Fruit fly (Drosophila melanogaster): ENCODE measurements around the gene SNF4Agamma.

SNF4Agamma gene

DNA sequence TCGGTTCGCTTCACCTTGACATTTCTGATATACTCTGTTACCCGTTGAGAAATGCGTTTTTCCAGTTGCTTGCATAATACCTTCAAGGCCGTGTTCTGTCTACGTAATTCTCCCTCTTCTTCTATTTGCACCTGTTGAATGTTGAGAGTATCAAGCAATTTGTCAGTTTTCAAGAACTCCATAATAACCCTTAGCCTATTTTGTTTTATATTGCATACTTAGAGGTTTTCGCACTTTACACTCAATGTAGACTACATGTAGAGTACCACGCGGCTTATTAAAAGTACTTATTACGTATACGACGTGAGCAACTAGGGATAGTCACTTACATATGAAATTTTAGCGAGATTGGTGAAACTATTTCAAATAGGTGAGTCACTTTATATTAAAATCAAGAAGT is 62.6 kb downstream of the SNF4Agamma start (continued):
- no peak for TF ChIP-seq CG8319 (GFP tag; optimal IDR thresholded peaks at IDR 0.05)
- TF ChIP-seq CG11902 (GFP tag; optimal IDR thresholded peaks at IDR 0.05): no peak

dm6 chr3R:21203660-21204499 is 63.3 kb downstream of the SNF4Agamma start:
- TF ChIP-seq spab (GFP tag; optimal IDR thresholded peaks at IDR 0.05) (no peak), lz (GFP tag; optimal IDR thresholded peaks at IDR 0.05) (no peak), Eip75B (GFP tag; optimal IDR thresholded peaks at IDR 0.05) (no peak), topi (GFP tag; optimal IDR thresholded peaks at IDR 0.05) (no peak), fd85E (GFP tag; optimal IDR thresholded peaks at IDR 0.05) (no peak), CG1621 (tag; optimal IDR thresholded peaks at IDR 0.05) (no peak), CG7368 (GFP tag; optimal IDR thresholded peaks at IDR 0.05) (no peak), CG4318 (GFP tag; optimal IDR thresholded peaks at IDR 0.05) (no peak), CG34406 (GFP tag; optimal IDR thresholded peaks at IDR 0.05) (no peak), Hr38 (GFP tag; optimal IDR thresholded peaks at IDR 0.05) (no peak), CG6163 (GFP tag; IDR thresholded peaks at IDR 0.05) (peak; percentile 36; the same call in 1 of the 3 replicates), CG3919 (GFP tag; optimal IDR thresholded peaks at IDR 0.05) (no peak), fkh (GFP tag; optimal IDR thresholded peaks at IDR 0.05) (peak; percentile 41), Smox (GFP tag; optimal IDR thresholded peaks at IDR 0.05) (no peak), CG8119 (GFP tag; IDR thresholded peaks at IDR 0.05) (peak; percentile 25; the same call in 2 of the 3 replicates), CG15336 (GFP tag; IDR thresholded peaks at IDR 0.05) (peak; percentile 6; the same call in 1 of the 2 replicates), CG3032 (tag; optimal IDR thresholded peaks at IDR 0.05) (no peak)

- TF ChIP-seq cyc (GFP tag; optimal IDR thresholded peaks at IDR 0.05): peak; percentile 80
- peak; percentile 98 for TF ChIP-seq CG32006 (GFP tag; optimal IDR thresholded peaks at IDR 0.05)
- peak; percentile 93 for TF ChIP-seq CG6276 (GFP tag; optimal IDR thresholded peaks at IDR 0.05)
- TF ChIP-seq CG7368 (GFP tag; optimal IDR thresholded peaks at IDR 0.05): peak; percentile 84
- peak; percentile 93 for TF ChIP-seq Ets96B (tag; optimal IDR thresholded peaks at IDR 0.05)
- TF ChIP-seq CG1621 (tag; optimal IDR thresholded peaks at IDR 0.05): peak; percentile 84
- TF ChIP-seq CG15336 (GFP tag; IDR thresholded peaks at IDR 0.05): peak; percentile 95
- TF ChIP-seq Eip93F (GFP tag; optimal IDR thresholded peaks at IDR 0.05): peak; percentile 73
- TF ChIP-seq OdsH (GFP tag; optimal IDR thresholded peaks at IDR 0.05): peak; percentile 95
- TF ChIP-seq net (GFP tag; optimal IDR thresholded peaks at IDR 0.05): peak; percentile 93
- TF ChIP-seq pdm3 (GFP tag; optimal IDR thresholded peaks at IDR 0.05): peak; percentile 96
- peak; percentile 10 for TF ChIP-seq Hr38 (GFP tag; optimal IDR thresholded peaks at IDR 0.05)
- TF ChIP-seq CG6808 (GFP tag; optimal IDR thresholded peaks at IDR 0.05): peak; percentile 81
- peak; percentile 95 for TF ChIP-seq Lpt (GFP tag; optimal IDR thresholded peaks at IDR 0.05)
- TF ChIP-seq lz (GFP tag; optimal IDR thresholded peaks at IDR 0.05): peak; percentile 86
- peak; percentile 84 for TF ChIP-seq CG8319 (GFP tag; optimal IDR thresholded peaks at IDR 0.05)
- peak; percentile 79 for TF ChIP-seq Sox102F (GFP tag; optimal IDR thresholded peaks at IDR 0.05)
- TF ChIP-seq salr (GFP tag; optimal IDR thresholded peaks at IDR 0.05): peak; percentile 84 to 97
- peak; percentile 86 for TF ChIP-seq CG8632 (GFP tag; optimal IDR thresholded peaks at IDR 0.05)
- TF ChIP-seq Blimp-1 (GFP tag; optimal IDR thresholded peaks at IDR 0.05): peak; percentile 13
- peak; percentile 83 for TF ChIP-seq CG16779 (tag; optimal IDR thresholded peaks at IDR 0.05)
- peak; percentile 86 for TF ChIP-seq Sox15 (GFP tag; optimal IDR thresholded peaks at IDR 0.05)
- TF ChIP-seq achi (GFP tag; optimal IDR thresholded peaks at IDR 0.05): peak; percentile 92
- TF ChIP-seq svp (GFP tag): peak; percentile 97
- peak; percentile 92 for TF ChIP-seq CG8119 (GFP tag; IDR thresholded peaks at IDR 0.05)
- peak; percentile 88 for TF ChIP-seq Met (GFP tag; optimal IDR thresholded peaks at IDR 0.05)
- TF ChIP-seq spab (GFP tag; optimal IDR thresholded peaks at IDR 0.05): peak; percentile 88
- peak; percentile 91 for TF ChIP-seq Gug (GFP tag; IDR thresholded peaks at IDR 0.05)
- peak; percentile 90 for TF ChIP-seq Hr39 (GFP tag; optimal IDR thresholded peaks at IDR 0.05)
- no peak for TF ChIP-seq CG6854 (GFP tag; optimal IDR thresholded peaks at IDR 0.05)
- TF ChIP-seq CG11762 (GFP tag; optimal IDR thresholded peaks at IDR 0.05; ENCODE audit: insufficient read depth): peak; percentile 95
- TF ChIP-seq CG4318 (GFP tag; optimal IDR thresholded peaks at IDR 0.05): peak; percentile 94
- TF ChIP-seq Eip78C (GFP tag): peak; percentile 99
- TF ChIP-seq Sox14 (GFP tag; optimal IDR thresholded peaks at IDR 0.05): peak; percentile 96
- TF ChIP-seq CG3919 (GFP tag; optimal IDR thresholded peaks at IDR 0.05): peak; percentile 93
These were observed 64.1 kb downstream of the SNF4Agamma start for dm6 chr3R:21204500-21205167.
